Fruit fly (Drosophila melanogaster) whole organism, embryonic: ENCODE results near the gene dnc.

ENCODE experiments used
- Abd-B ChIP-seq: fragments of 200-800 bp; sonication (Bioruptor generic); optimal IDR thresholded peaks from 2 replicates; lab custom pipeline; 2018; ENCODE audit warnings: missing biosample characterization, mild to moderate bottlenecking, missing genetic modification characterization, moderate library complexity
- CG12299 ChIP-seq: fragments of 200-800 bp; sonication (Bioruptor generic); optimal IDR thresholded peaks from 2 replicates; lab custom pipeline; 2018; ENCODE audit warnings: missing biosample characterization, mild to moderate bottlenecking, missing genetic modification characterization
- CG30020 ChIP-seq: fragments of 200-800 bp; optimal IDR thresholded peaks from 2 replicates; lab custom pipeline; 2019; ENCODE audit warnings: missing biosample characterization, mild to moderate bottlenecking, missing genetic modification characterization, moderate library complexity
- CG33213 ChIP-seq: fragments of 200-800 bp; sonication (Bioruptor generic); optimal IDR thresholded peaks from 3 replicates; lab custom pipeline; 2016; ENCODE audit warnings: missing biosample characterization, missing genetic modification characterization
- CG6175 ChIP-seq: fragments of 200-800 bp; sonication (Bioruptor generic); IDR thresholded peaks from 3 replicates; pipeline ENCODE4 v1.3.6; 2022; ENCODE audit warnings: missing biosample characterization, missing genetic modification characterization
- CG6854 ChIP-seq: fragments of 200-800 bp; sonication (Bioruptor generic); optimal IDR thresholded peaks from 3 replicates; lab custom pipeline; 2017; ENCODE audit warnings: missing biosample characterization, mild to moderate bottlenecking, missing genetic modification characterization
- Dll ChIP-seq: fragments of 200-800 bp; sonication (Bioruptor generic); IDR thresholded peaks from 4 replicates; pipeline ENCODE4 v1.3.6; 2022; ENCODE audit warnings: missing biosample characterization, missing genetic modification characterization; ENCODE audit not compliant: partially characterized antibody
- Mrtf ChIP-seq: fragments of 200-800 bp; sonication (Bioruptor generic); IDR thresholded peaks from 3 replicates; pipeline ENCODE4 v1.3.6; 2022; ENCODE audit warnings: missing biosample characterization, missing genetic modification characterization
- ato ChIP-seq: fragments of 200-800 bp; sonication (Bioruptor generic); IDR thresholded peaks from 2 replicates; pipeline ENCODE4 v1.3.6; 2022; ENCODE audit warnings: missing biosample characterization, missing genetic modification characterization; ENCODE audit not compliant: partially characterized antibody
- crol ChIP-seq: fragments of 200-800 bp; sonication (Bioruptor generic); IDR thresholded peaks from 2 replicates; pipeline ENCODE4 v1.3.6; 2022; ENCODE audit warnings: missing biosample characterization, missing genetic modification characterization
- psq ChIP-seq: fragments of 200-800 bp; sonication (Bioruptor generic); optimal IDR thresholded peaks from 2 replicates; lab custom pipeline; 2017; ENCODE audit warnings: missing biosample characterization, missing genetic modification characterization
- scrt ChIP-seq: fragments of 200-800 bp; sonication (Bioruptor generic); optimal IDR thresholded peaks from 2 replicates; lab custom pipeline; 2018; ENCODE audit warnings: missing biosample characterization, mild to moderate bottlenecking, missing genetic modification characterization, moderate library complexity
- z ChIP-seq: fragments of 200-800 bp; sonication (Bioruptor generic); IDR thresholded peaks from 3 replicates; pipeline ENCODE4 v1.3.6; 2022; ENCODE audit warnings: missing biosample characterization, missing genetic modification characterization

DNA sequence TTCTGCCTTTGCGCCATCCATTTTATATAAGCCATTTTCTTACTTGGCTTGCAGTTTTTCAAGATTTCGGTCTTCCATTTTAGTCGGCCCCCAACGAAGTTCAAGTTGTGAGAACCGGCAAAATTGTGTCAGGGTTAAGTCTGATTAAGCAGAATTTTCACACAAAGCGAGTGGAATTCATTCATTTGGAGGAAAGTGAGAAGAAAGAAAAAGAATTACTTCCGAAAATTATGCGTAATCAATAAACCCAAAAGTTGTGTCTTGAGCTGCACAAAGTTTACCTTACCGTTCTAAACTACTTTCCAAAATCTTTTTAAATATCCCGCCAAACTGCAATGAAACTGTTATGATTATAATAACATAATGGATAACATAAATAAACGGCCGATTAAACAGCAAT lies 1.9 kb upstream of the dnc start, which contains the start of gene Fcp3C:
- TF ChIP-seq CG6854 = no peak
- TF ChIP-seq crol = no peak
- TF ChIP-seq Abd-B (GFP tag; lab: Kevin White, UChicago) = no peak
- no peak for TF ChIP-seq Mrtf (GFP tag; lab: Robert Waterston, UW)
- TF ChIP-seq scrt = no peak
- TF ChIP-seq ato (GFP tag; lab: Robert Waterston, UW) = no peak
- TF ChIP-seq Dll (GFP tag; lab: Robert Waterston, UW) = no peak
- TF ChIP-seq CG33213 (GFP tag; lab: Kevin White, UChicago) = no peak
- no peak for TF ChIP-seq CG30020 (tag; lab: Kevin White, UChicago)
- TF ChIP-seq psq (GFP tag; lab: Kevin White, UChicago) = no peak
- TF ChIP-seq z (GFP tag; lab: Robert Waterston, UW) = no peak
- no peak for TF ChIP-seq CG12299 (tag; lab: Kevin White, UChicago)
- no peak for TF ChIP-seq CG6175
